Worm (Caenorhabditis elegans) whole organism, L1 larva: Measurements from ENCODE around the gene gop-2.

Experiments used
- C04F5.9 ChIP-seq: sonication (generic microtip); optimal IDR thresholded peaks from 2 replicates; lab custom pipeline; 2016; ENCODE audit warnings: missing genetic modification characterization, missing compliant biosample characterization
- C34B4.2 ChIP-seq: sonication (generic microtip); optimal IDR thresholded peaks from 2 replicates; lab custom pipeline; 2017; ENCODE audit warnings: mild to moderate bottlenecking, missing genetic modification characterization, missing compliant biosample characterization
- F16B12.6 ChIP-seq: fragments of 150-350 bp; optimal IDR thresholded peaks from 2 replicates; lab custom pipeline; 2014; ENCODE audit warnings: missing biosample characterization, missing genetic modification characterization
- aha-1 ChIP-seq: fragments of 150-350 bp; optimal IDR thresholded peaks from 2 replicates; lab custom pipeline; 2014; ENCODE audit warnings: missing biosample characterization, missing genetic modification characterization
- ceh-63 ChIP-seq: fragments of 200-800 bp; sonication (Bioruptor generic); optimal IDR thresholded peaks from 2 replicates; lab custom pipeline; 2018; ENCODE audit warnings: mild to moderate bottlenecking, missing genetic modification characterization, missing compliant biosample characterization
- ceh-8 ChIP-seq: fragments of 200-800 bp; sonication (Bioruptor generic); optimal IDR thresholded peaks from 2 replicates; lab custom pipeline; 2018; ENCODE audit warnings: mild to moderate bottlenecking, missing genetic modification characterization, moderate library complexity, missing compliant biosample characterization
- ceh-90 ChIP-seq: sonication (generic microtip); optimal IDR thresholded peaks from 2 replicates; lab custom pipeline; 2016; ENCODE audit warnings: missing genetic modification characterization, missing compliant biosample characterization
- ces-1 ChIP-seq: fragments of 150-350 bp; optimal IDR thresholded peaks from 2 replicates; lab custom pipeline; 2014; ENCODE audit warnings: missing biosample characterization, missing genetic modification reagents, missing genetic modification characterization
- efl-3 ChIP-seq: fragments of 200-800 bp; sonication (Bioruptor generic); optimal IDR thresholded peaks from 2 replicates; lab custom pipeline; 2018; ENCODE audit warnings: mild to moderate bottlenecking, missing genetic modification characterization, missing compliant biosample characterization
- egl-27 ChIP-seq, 2 experiments: fragments of 150-350 bp in 1 of 2; sonication (generic microtip); optimal IDR thresholded peaks; 3 replicates each; lab custom pipeline; 2017 to 2018; ENCODE audit warnings: missing biosample characterization in 2 of 2, missing genetic modification characterization in 2 of 2, missing genetic modification reagents in 2 of 2
- elt-2 ChIP-seq: sonication (generic microtip); optimal IDR thresholded peaks from 2 replicates; lab custom pipeline; 2016; ENCODE audit warnings: missing genetic modification characterization, mild to moderate bottlenecking, inconsistent platforms, missing compliant biosample characterization, missing genetic modification reagents
- elt-3 ChIP-seq, 6 experiments: fragments of 150-350 bp in 1 of 6; sonication (generic microtip); optimal IDR thresholded peaks; 2 replicates each; lab custom pipeline; 2017 to 2018; ENCODE audit warnings: missing biosample characterization in 6 of 6, missing genetic modification characterization in 6 of 6, inconsistent platforms in 1 of 6
- ets-5 ChIP-seq: fragments of 200-800 bp; sonication (Bioruptor generic); IDR thresholded peaks from 2 replicates; pipeline ENCODE4 v1.3.6; 2022; ENCODE audit warnings: missing genetic modification characterization, missing compliant biosample characterization
- fkh-4 ChIP-seq: sonication (generic microtip); optimal IDR thresholded peaks from 2 replicates; lab custom pipeline; 2016; ENCODE audit warnings: missing compliant biosample characterization, missing genetic modification characterization, borderline replicate concordance
- fkh-8 ChIP-seq: sonication (generic microtip); optimal IDR thresholded peaks from 2 replicates; lab custom pipeline; 2016; ENCODE audit warnings: mild to moderate bottlenecking, missing genetic modification characterization, missing compliant biosample characterization
- grh-1 ChIP-seq: fragments of 200-800 bp; sonication (Bioruptor generic); IDR thresholded peaks from 2 replicates; pipeline ENCODE4 v1.3.6; 2022; ENCODE audit warnings: missing genetic modification reagents, missing genetic modification characterization, missing compliant biosample characterization
- hlh-4 ChIP-seq: sonication (generic microtip); optimal IDR thresholded peaks from 2 replicates; lab custom pipeline; 2016; ENCODE audit warnings: mild to moderate bottlenecking, missing genetic modification characterization, missing compliant biosample characterization
- hpl-2 ChIP-seq: fragments of 150-350 bp; optimal IDR thresholded peaks from 2 replicates; lab custom pipeline; 2014; ENCODE audit warnings: missing biosample characterization, missing genetic modification reagents, missing genetic modification characterization
- irx-1 ChIP-seq: sonication (generic microtip); optimal IDR thresholded peaks from 2 replicates; lab custom pipeline; 2016; ENCODE audit warnings: missing genetic modification characterization, missing compliant biosample characterization
- isw-1 ChIP-seq: fragments of 200-800 bp; sonication (Bioruptor generic); IDR thresholded peaks from 2 replicates; pipeline ENCODE4 v1.3.6; 2022; ENCODE audit warnings: missing genetic modification characterization, missing compliant biosample characterization
- jun-1 ChIP-seq: fragments of 150-350 bp; optimal IDR thresholded peaks from 2 replicates; lab custom pipeline; 2014; ENCODE audit warnings: missing biosample characterization, missing genetic modification reagents, missing genetic modification characterization
- lin-13 ChIP-seq: fragments of 150-350 bp; optimal IDR thresholded peaks from 2 replicates; lab custom pipeline; 2014; ENCODE audit warnings: missing biosample characterization, missing genetic modification reagents, missing genetic modification characterization
- lin-14 ChIP-seq: fragments of 200-800 bp; sonication (Bioruptor generic); optimal IDR thresholded peaks from 2 replicates; lab custom pipeline; 2018; ENCODE audit warnings: mild to moderate bottlenecking, missing genetic modification characterization, moderate library complexity, missing compliant biosample characterization
- lin-35 ChIP-seq, 2 experiments: fragments of 150-350 bp; optimal IDR thresholded peaks; 2 replicates each; lab custom pipeline; 2014; ENCODE audit warnings: missing biosample characterization in 2 of 2, missing genetic modification characterization in 2 of 2, missing genetic modification reagents in 2 of 2
- lir-3 ChIP-seq: sonication (generic microtip); optimal IDR thresholded peaks from 2 replicates; lab custom pipeline; 2016; ENCODE audit warnings: mild to moderate bottlenecking, missing genetic modification characterization, moderate library complexity, missing compliant biosample characterization; ENCODE audit not compliant: poor library complexity
- lsy-2 ChIP-seq, 2 experiments: fragments of 150-350 bp; optimal IDR thresholded peaks; 2 replicates each; lab custom pipeline; 2014; ENCODE audit warnings: missing biosample characterization in 2 of 2, missing genetic modification characterization in 2 of 2
- mab-9 ChIP-seq: fragments of 200-800 bp; sonication (Bioruptor generic); IDR thresholded peaks from 2 replicates; pipeline ENCODE4 v1.3.6; 2022; ENCODE audit warnings: missing genetic modification reagents, missing genetic modification characterization, missing compliant biosample characterization
- mdl-1 ChIP-seq, 2 experiments: fragments of 150-350 bp; optimal IDR thresholded peaks; 2 replicates each; lab custom pipeline; 2014 to 2017; ENCODE audit warnings: missing biosample characterization in 2 of 2, missing genetic modification characterization in 2 of 2, inconsistent platforms in 1 of 2
- mef-2 ChIP-seq: fragments of 150-350 bp; optimal IDR thresholded peaks from 2 replicates; lab custom pipeline; 2014; ENCODE audit warnings: missing biosample characterization, missing genetic modification characterization
- nhr-12 ChIP-seq: sonication (generic microtip); optimal IDR thresholded peaks from 2 replicates; lab custom pipeline; 2017; ENCODE audit warnings: missing biosample characterization, missing genetic modification characterization
- nhr-19 ChIP-seq: fragments of 200-800 bp; sonication (Bioruptor generic); conservative IDR thresholded peaks from 2 replicates; pipeline ENCODE4 v1.3.6; 2022; ENCODE audit warnings: missing genetic modification characterization, missing compliant biosample characterization
- nhr-20 ChIP-seq: sonication (generic microtip); optimal IDR thresholded peaks from 2 replicates; lab custom pipeline; 2016; ENCODE audit warnings: mild to moderate bottlenecking, missing genetic modification characterization, missing compliant biosample characterization
- nhr-237 ChIP-seq: fragments of 150-350 bp; optimal IDR thresholded peaks from 2 replicates; lab custom pipeline; 2014; ENCODE audit warnings: missing biosample characterization, missing genetic modification characterization
- nhr-47 ChIP-seq: sonication (generic microtip); optimal IDR thresholded peaks from 2 replicates; lab custom pipeline; 2016; ENCODE audit warnings: mild to moderate bottlenecking, missing genetic modification characterization, moderate library complexity, missing compliant biosample characterization
- nhr-71 ChIP-seq: sonication (generic microtip); optimal IDR thresholded peaks from 2 replicates; lab custom pipeline; 2016; ENCODE audit warnings: mild to moderate bottlenecking, missing genetic modification characterization, moderate library complexity, missing compliant biosample characterization
- nhr-76 ChIP-seq: sonication (generic microtip); optimal IDR thresholded peaks from 2 replicates; lab custom pipeline; 2017; ENCODE audit warnings: missing biosample characterization, missing genetic modification characterization
- nhr-77 ChIP-seq: fragments of 150-350 bp; optimal IDR thresholded peaks from 2 replicates; lab custom pipeline; 2014; ENCODE audit warnings: missing biosample characterization, missing genetic modification characterization
- nhr-84 ChIP-seq: sonication (generic microtip); optimal IDR thresholded peaks from 2 replicates; lab custom pipeline; 2017; ENCODE audit warnings: missing biosample characterization, missing genetic modification characterization
- nhr-90 ChIP-seq: sonication (generic microtip); optimal IDR thresholded peaks from 2 replicates; lab custom pipeline; 2016; ENCODE audit warnings: mild to moderate bottlenecking, missing genetic modification characterization, missing compliant biosample characterization; ENCODE audit not compliant: poor library complexity
- pax-3 ChIP-seq: fragments of 200-800 bp; sonication (Bioruptor generic); optimal IDR thresholded peaks from 2 replicates; lab custom pipeline; 2018; ENCODE audit warnings: mild to moderate bottlenecking, missing genetic modification characterization, moderate library complexity, missing compliant biosample characterization
- skn-1 ChIP-seq: fragments of 150-350 bp; optimal IDR thresholded peaks from 2 replicates; lab custom pipeline; 2014; ENCODE audit warnings: missing biosample characterization, missing genetic modification characterization
- snu-23 ChIP-seq: sonication (generic microtip); optimal IDR thresholded peaks from 2 replicates; lab custom pipeline; 2016; ENCODE audit warnings: missing genetic modification characterization, missing compliant biosample characterization
- sox-4 ChIP-seq: sonication (generic microtip); optimal IDR thresholded peaks from 2 replicates; lab custom pipeline; 2016; ENCODE audit warnings: missing genetic modification characterization, missing compliant biosample characterization
- sptf-1 ChIP-seq: fragments of 150-350 bp; optimal IDR thresholded peaks from 2 replicates; lab custom pipeline; 2014; ENCODE audit warnings: missing biosample characterization, missing genetic modification characterization
- swsn-7 ChIP-seq: sonication (generic microtip); optimal IDR thresholded peaks from 2 replicates; lab custom pipeline; 2016; ENCODE audit warnings: missing genetic modification characterization, missing compliant biosample characterization
- unc-86 ChIP-seq: sonication (generic microtip); optimal IDR thresholded peaks from 2 replicates; lab custom pipeline; 2016; ENCODE audit warnings: missing genetic modification characterization, missing compliant biosample characterization
- unc-98 ChIP-seq: fragments of 200-800 bp; sonication (Bioruptor generic); IDR thresholded peaks from 2 replicates; pipeline ENCODE4 v1.3.6; 2022; ENCODE audit warnings: missing genetic modification characterization, missing compliant biosample characterization
- vab-15 ChIP-seq: sonication (generic microtip); optimal IDR thresholded peaks from 2 replicates; lab custom pipeline; 2017; ENCODE audit warnings: missing genotype, mild to moderate bottlenecking, missing genetic modification characterization, missing compliant biosample characterization
- xbp-1 ChIP-seq: sonication (generic microtip); optimal IDR thresholded peaks from 2 replicates; lab custom pipeline; 2016; ENCODE audit warnings: missing genetic modification characterization, missing compliant biosample characterization
- ztf-11 ChIP-seq, 2 experiments: sonication (generic microtip); optimal IDR thresholded peaks; 2 replicates each; lab custom pipeline; 2016 to 2017; ENCODE audit warnings: missing genetic modification characterization in 2 of 2, missing biosample characterization in 1 of 2, missing compliant biosample characterization in 1 of 2
- ztf-4 ChIP-seq: fragments of 150-350 bp; optimal IDR thresholded peaks from 2 replicates; lab custom pipeline; 2014; ENCODE audit warnings: missing biosample characterization, missing genetic modification characterization

Gene gop-2

DNA sequence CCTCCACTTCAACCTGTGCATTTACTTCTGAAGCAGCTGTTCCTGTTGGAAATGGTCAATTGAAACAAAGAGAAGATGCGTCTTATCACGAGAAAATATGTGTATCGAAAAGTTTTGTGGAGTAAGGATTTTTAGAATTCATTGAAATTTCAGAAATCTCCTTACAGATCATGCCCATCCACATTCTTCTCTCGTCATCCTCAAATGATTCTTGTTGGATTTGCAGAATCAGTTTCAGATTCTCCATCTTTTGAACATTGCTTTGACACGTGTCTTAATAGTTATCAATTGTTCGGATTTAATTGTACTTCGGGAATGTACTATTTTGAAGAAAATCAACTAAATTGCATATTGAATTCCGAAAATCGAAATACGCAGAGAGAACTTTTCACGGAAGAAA is 45.2 kb downstream of the gop-2 start:
- TF ChIP-seq unc-86 (tag; lab: Kevin White, UChicago), result no peak
- no peak for TF ChIP-seq efl-3 (GFP tag; lab: Kevin White, UChicago)
- TF ChIP-seq pax-3 (tag; lab: Kevin White, UChicago), result no peak
- no peak for TF ChIP-seq mab-9
- TF ChIP-seq nhr-47, result no peak
- TF ChIP-seq lin-13 (GFP tag; lab: Kevin White, UChicago), result no peak
- no peak for TF ChIP-seq lin-14 (GFP tag; lab: Kevin White, UChicago)
- TF ChIP-seq nhr-20, result no peak
- TF ChIP-seq vab-15, result no peak
- TF ChIP-seq mdl-1 (tag; optimal IDR thresholded peaks at IDR 0.05; lab: Kevin White, UChicago), result no peak
- no peak for TF ChIP-seq fkh-4 (tag; lab: Kevin White, UChicago)
- no peak for TF ChIP-seq jun-1
- TF ChIP-seq xbp-1 (tag; lab: Kevin White, UChicago), result no peak
- no peak for TF ChIP-seq hpl-2 (GFP tag; lab: Kevin White, UChicago)
- no peak for TF ChIP-seq nhr-84 (tag; lab: Kevin White, UChicago)
- no peak for TF ChIP-seq ztf-11 (tag; optimal IDR thresholded peaks at IDR 0.05; lab: Kevin White, UChicago)

DNA sequence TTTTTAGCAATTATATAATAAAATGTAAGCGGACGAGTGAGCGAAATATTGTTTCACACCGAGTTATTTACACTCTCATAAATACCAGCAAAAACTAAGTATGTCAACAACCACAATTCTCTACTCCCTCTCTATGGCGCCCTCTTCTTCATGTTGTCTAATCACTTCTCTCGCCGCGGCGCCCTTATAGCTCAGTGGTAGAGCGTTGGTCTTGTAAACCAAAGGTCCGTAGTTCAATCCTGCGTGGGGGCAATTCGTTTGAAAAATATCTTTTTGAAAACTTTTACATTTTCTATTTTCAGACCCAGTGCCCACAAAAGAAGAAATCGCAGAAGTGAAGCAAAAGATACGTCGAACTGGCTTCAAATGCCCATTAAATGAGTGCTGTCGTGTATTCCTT is 46.9 kb downstream of the gop-2 start:
- peak; percentile 22 for TF ChIP-seq F16B12.6 (tag; lab: Kevin White, UChicago)
- TF ChIP-seq nhr-19 (GFP tag; lab: Robert Waterston, UW), result peak; percentile 65
- peak; percentile 33 for TF ChIP-seq irx-1 (tag; lab: Kevin White, UChicago)
- no peak for TF ChIP-seq ceh-90
- TF ChIP-seq elt-2 (tag; lab: Kevin White, UChicago), result peak; percentile 6
- TF ChIP-seq skn-1 (tag; lab: Kevin White, UChicago), result peak; percentile 31
- peak; percentile 9 for TF ChIP-seq sox-4
- no peak for TF ChIP-seq hlh-4 (tag; lab: Kevin White, UChicago)
- no peak for TF ChIP-seq ztf-4 (tag; lab: Kevin White, UChicago)
- TF ChIP-seq ces-1 (GFP tag; lab: Kevin White, UChicago), result no peak
- TF ChIP-seq swsn-7, result peak; percentile 66
- TF ChIP-seq nhr-12 (tag; lab: Kevin White, UChicago), result no peak
- peak; percentile 69 for TF ChIP-seq nhr-47
- TF ChIP-seq mef-2 (tag; lab: Kevin White, UChicago), result no peak
- TF ChIP-seq ceh-8 (GFP tag; lab: Kevin White, UChicago), result no peak
- peak; percentile 39 for TF ChIP-seq fkh-8 (tag; lab: Kevin White, UChicago)
- no peak for TF ChIP-seq ets-5
- no peak for TF ChIP-seq nhr-76
- TF ChIP-seq lin-14 (GFP tag; lab: Kevin White, UChicago), result no peak
- no peak for TF ChIP-seq fkh-4 (tag; lab: Kevin White, UChicago)
- no peak for TF ChIP-seq nhr-20
- peak; percentile 67 to 71 for TF ChIP-seq lin-35 (GFP tag; optimal IDR thresholded peaks at IDR 0.05; lab: Kevin White, UChicago)
- no peak for TF ChIP-seq ceh-63 (GFP tag; lab: Kevin White, UChicago)
- TF ChIP-seq aha-1 (tag; lab: Kevin White, UChicago), result no peak
- no peak for TF ChIP-seq nhr-71 (tag; lab: Kevin White, UChicago)
- no peak for TF ChIP-seq C34B4.2 (tag; lab: Kevin White, UChicago)
- TF ChIP-seq hpl-2 (GFP tag; lab: Kevin White, UChicago), result no peak
- TF ChIP-seq elt-3 (tag; optimal IDR thresholded peaks at IDR 0.05; lab: Kevin White, UChicago), result no peak
- peak; percentile 56 for TF ChIP-seq xbp-1 (tag; lab: Kevin White, UChicago)
- peak; percentile 39 for TF ChIP-seq unc-86 (tag; lab: Kevin White, UChicago)
- TF ChIP-seq nhr-237 (tag; lab: Kevin White, UChicago), result no peak
- TF ChIP-seq egl-27 (tag; optimal IDR thresholded peaks at IDR 0.05; lab: Kevin White, UChicago), result peak in 1 of 2 experiments; percentile 2
- TF ChIP-seq nhr-84 (tag; lab: Kevin White, UChicago), result no peak
- peak; percentile 61 for TF ChIP-seq lir-3
- TF ChIP-seq unc-98 (GFP tag; lab: Robert Waterston, UW), result no peak
- TF ChIP-seq grh-1 (GFP tag; lab: Robert Waterston, UW), result no peak
- TF ChIP-seq C04F5.9, result no peak
- TF ChIP-seq nhr-77 (tag; lab: Kevin White, UChicago), result peak; percentile 37
- peak; percentile 35 to 69 for TF ChIP-seq lsy-2 (tag; optimal IDR thresholded peaks at IDR 0.05; lab: Kevin White, UChicago)
- TF ChIP-seq nhr-90 (tag; lab: Kevin White, UChicago), result peak; percentile 67
- no peak for TF ChIP-seq sptf-1 (tag; lab: Kevin White, UChicago)
- peak; percentile 32 for TF ChIP-seq isw-1 (GFP tag; lab: Robert Waterston, UW)
- TF ChIP-seq snu-23 (GFP tag; lab: Kevin White, UChicago), result peak; percentile 75
